Worm (Caenorhabditis elegans) whole organism, late embryonic: ENCODE results near the gene C01G5.7.

ENCODE experiments used
- C38D4.7 ChIP-seq: fragments of 200-800 bp; sonication (Bioruptor generic); optimal IDR thresholded peaks from 2 replicates; lab custom pipeline; 2018; ENCODE audit warnings: mild to moderate bottlenecking, missing genetic modification characterization, moderate library complexity, missing compliant biosample characterization
- ama-1 ChIP-seq: fragments of 150-350 bp; optimal IDR thresholded peaks from 2 replicates; lab custom pipeline; 2014
- ceh-22 ChIP-seq: sonication (generic microtip); optimal IDR thresholded peaks from 2 replicates; lab custom pipeline; 2017; ENCODE audit warnings: missing biosample characterization, missing genetic modification characterization
- ceh-30 ChIP-seq: fragments of 150-350 bp; optimal IDR thresholded peaks from 2 replicates; lab custom pipeline; 2014; ENCODE audit warnings: missing biosample characterization, missing genetic modification characterization
- ceh-31 ChIP-seq: sonication (generic microtip); optimal IDR thresholded peaks from 2 replicates; lab custom pipeline; 2016; ENCODE audit warnings: missing genetic modification characterization, missing compliant biosample characterization
- ceh-34 ChIP-seq: sonication (generic microtip); optimal IDR thresholded peaks from 2 replicates; lab custom pipeline; 2016; ENCODE audit warnings: mild to moderate bottlenecking, missing genetic modification characterization, missing compliant biosample characterization
- ceh-45 ChIP-seq: fragments of 200-800 bp; sonication (Bioruptor generic); IDR thresholded peaks from 2 replicates; pipeline ENCODE4 v1.3.6; 2022; ENCODE audit warnings: missing genetic modification reagents, missing genetic modification characterization, missing compliant biosample characterization
- dve-1 ChIP-seq: sonication (generic microtip); optimal IDR thresholded peaks from 2 replicates; lab custom pipeline; 2017; ENCODE audit warnings: antibody characterized with exemption, mild to moderate bottlenecking, missing genetic modification characterization, missing compliant biosample characterization
- elt-4 ChIP-seq: sonication (generic microtip); optimal IDR thresholded peaks from 2 replicates; lab custom pipeline; 2016; ENCODE audit warnings: missing genetic modification characterization, missing compliant biosample characterization
- fkh-10 ChIP-seq: fragments of 150-350 bp; optimal IDR thresholded peaks from 2 replicates; lab custom pipeline; 2014; ENCODE audit warnings: missing biosample characterization, missing genetic modification reagents, missing genetic modification characterization
- hlh-30 ChIP-seq: sonication (generic microtip); optimal IDR thresholded peaks from 2 replicates; lab custom pipeline; 2017; ENCODE audit warnings: antibody characterized with exemption, missing genetic modification characterization, missing compliant biosample characterization; ENCODE audit not compliant: insufficient read depth
- pha-4 ChIP-seq: fragments of 150-350 bp; optimal IDR thresholded peaks from 2 replicates; lab custom pipeline; 2018; ENCODE audit warnings: missing biosample characterization, missing genetic modification reagents, missing genetic modification characterization
- tbx-2 ChIP-seq: sonication (generic microtip); optimal IDR thresholded peaks from 2 replicates; lab custom pipeline; 2016; ENCODE audit warnings: missing genetic modification characterization, missing compliant biosample characterization
- tbx-7 ChIP-seq: sonication (generic microtip); optimal IDR thresholded peaks from 2 replicates; lab custom pipeline; 2016; ENCODE audit warnings: missing genotype, missing genetic modification characterization, missing compliant biosample characterization

ce11 chrIV:6524531-6524930 is 6.6 kb downstream of the C01G5.7 start, which contains the start of gene C01G5.5:
- TF ChIP-seq C38D4.7 (GFP tag; lab: Kevin White, UChicago), result no peak
- no peak for TF ChIP-seq ceh-34 (tag; lab: Kevin White, UChicago)
- no peak for TF ChIP-seq fkh-10 (GFP tag; lab: Kevin White, UChicago)
- no peak for TF ChIP-seq tbx-2 (tag; lab: Kevin White, UChicago)
- no peak for TF ChIP-seq pha-4 (tag; lab: Kevin White, UChicago)
- no peak for TF ChIP-seq ama-1 (lab: Kevin White, UChicago)
- no peak for TF ChIP-seq dve-1 (tag; lab: Kevin White, UChicago)
- TF ChIP-seq elt-4 (tag; lab: Kevin White, UChicago), result no peak
- no peak for TF ChIP-seq ceh-31 (tag; lab: Kevin White, UChicago)
- TF ChIP-seq ceh-30 (tag; lab: Kevin White, UChicago), result no peak
- TF ChIP-seq tbx-7 (tag; lab: Kevin White, UChicago), result no peak
- no peak for TF ChIP-seq ceh-22 (tag; lab: Kevin White, UChicago)
- TF ChIP-seq ceh-45 (GFP tag; lab: Robert Waterston, UW), result no peak
- TF ChIP-seq hlh-30 (tag; lab: Kevin White, UChicago), result no peak
